Fruit fly (Drosophila melanogaster) whole organism, embryonic: Measurements from ENCODE around the gene CG15365.

Experiments
- Ada2b ChIP-seq: fragments of 200-800 bp; sonication (Bioruptor generic); IDR thresholded peaks from 2 replicates; pipeline ENCODE4 v1.3.6; 2022; ENCODE audit warnings: missing biosample characterization, missing genetic modification characterization
- Bgb ChIP-seq: fragments of 200-800 bp; sonication (Bioruptor generic); IDR thresholded peaks from 2 replicates; pipeline ENCODE4 v1.3.6; 2022; ENCODE audit warnings: missing biosample characterization, missing genetic modification characterization; ENCODE audit not compliant: partially characterized antibody
- C15 ChIP-seq: fragments of 200-800 bp; sonication (Bioruptor generic); IDR thresholded peaks from 3 replicates; pipeline ENCODE4 v1.3.6; 2022; ENCODE audit warnings: missing biosample characterization, missing genetic modification characterization
- CG10366 ChIP-seq: fragments of 200-800 bp; sonication (Bioruptor generic); IDR thresholded peaks from 2 replicates; pipeline ENCODE4 v1.3.6; 2022; ENCODE audit warnings: missing biosample characterization, missing genetic modification characterization
- CG10654 ChIP-seq: fragments of 200-800 bp; sonication (Bioruptor generic); optimal IDR thresholded peaks from 2 replicates; lab custom pipeline; 2016; ENCODE audit warnings: missing biosample characterization, missing genetic modification characterization
- CG11085 ChIP-seq: fragments of 200-800 bp; sonication (Bioruptor generic); IDR thresholded peaks from 2 replicates; pipeline ENCODE4 v1.3.6; 2022; ENCODE audit warnings: missing biosample characterization, missing genetic modification characterization
- CG11695 ChIP-seq: fragments of 200-800 bp; sonication (Bioruptor generic); IDR thresholded peaks from 3 replicates; pipeline ENCODE4 v1.3.6; 2022; ENCODE audit warnings: missing biosample characterization, missing genetic modification characterization
- CG12769 ChIP-seq: fragments of 200-800 bp; sonication (Bioruptor generic); optimal IDR thresholded peaks from 2 replicates; lab custom pipeline; 2019; ENCODE audit warnings: missing biosample characterization, mild to moderate bottlenecking, missing genetic modification characterization, moderate library complexity
- CG13123 ChIP-seq: fragments of 200-800 bp; sonication (Bioruptor generic); optimal IDR thresholded peaks from 2 replicates; lab custom pipeline; 2016; ENCODE audit warnings: missing biosample characterization, missing genetic modification characterization
- CG13894 ChIP-seq: fragments of 200-800 bp; sonication (Bioruptor generic); optimal IDR thresholded peaks from 3 replicates; lab custom pipeline; 2018; ENCODE audit warnings: missing biosample characterization, mild to moderate bottlenecking, missing genetic modification characterization, moderate library complexity
- CG14441 ChIP-seq: fragments of 200-800 bp; sonication (Bioruptor generic); IDR thresholded peaks from 2 replicates; pipeline ENCODE4 v1.3.6; 2022; ENCODE audit warnings: missing biosample characterization, missing genetic modification characterization
- CG15011 ChIP-seq: fragments of 200-800 bp; sonication (Bioruptor generic); optimal IDR thresholded peaks from 3 replicates; lab custom pipeline; 2018; ENCODE audit warnings: missing biosample characterization, mild to moderate bottlenecking, missing genetic modification characterization
- CG17328 ChIP-seq: fragments of 200-800 bp; sonication (Bioruptor generic); IDR thresholded peaks from 2 replicates; pipeline ENCODE4 v1.3.6; 2022; ENCODE audit warnings: missing biosample characterization, missing genetic modification characterization
- CG18599 ChIP-seq: fragments of 200-800 bp; sonication (Bioruptor generic); optimal IDR thresholded peaks from 3 replicates; lab custom pipeline; 2017; ENCODE audit warnings: missing biosample characterization, missing genetic modification characterization, mild to moderate bottlenecking, moderate library complexity, missing genetic modification reagents
- CG2116 ChIP-seq: fragments of 200-800 bp; sonication (Bioruptor generic); optimal IDR thresholded peaks from 3 replicates; lab custom pipeline; 2018; ENCODE audit warnings: missing biosample characterization, mild to moderate bottlenecking, missing genetic modification characterization
- CG2120 ChIP-seq: fragments of 200-800 bp; sonication (Bioruptor generic); optimal IDR thresholded peaks from 3 replicates; lab custom pipeline; 2016; ENCODE audit warnings: missing biosample characterization, missing genetic modification characterization
- CG2875 ChIP-seq: fragments of 200-800 bp; sonication (Bioruptor generic); optimal IDR thresholded peaks from 2 replicates; lab custom pipeline; 2017; ENCODE audit warnings: missing biosample characterization, mild to moderate bottlenecking, missing genetic modification characterization, missing genetic modification reagents
- CG30403 ChIP-seq: fragments of 200-800 bp; sonication (Bioruptor generic); optimal IDR thresholded peaks from 3 replicates; lab custom pipeline; 2016; ENCODE audit warnings: missing biosample characterization, missing genetic modification characterization
- CG3163 ChIP-seq: fragments of 200-800 bp; sonication (Bioruptor generic); optimal IDR thresholded peaks from 3 replicates; lab custom pipeline; 2016; ENCODE audit warnings: missing biosample characterization, missing genetic modification characterization
- CG4282 ChIP-seq: fragments of 200-800 bp; sonication (Bioruptor generic); optimal IDR thresholded peaks from 2 replicates; lab custom pipeline; 2016; ENCODE audit warnings: missing biosample characterization, missing genetic modification characterization
- CG4404 ChIP-seq: fragments of 200-800 bp; sonication (Bioruptor generic); IDR thresholded peaks from 2 replicates; pipeline ENCODE4 v1.3.6; 2022; ENCODE audit warnings: missing biosample characterization, missing genetic modification characterization
- CG5180 ChIP-seq: fragments of 200-800 bp; sonication (Bioruptor generic); optimal IDR thresholded peaks from 3 replicates; lab custom pipeline; 2017; ENCODE audit warnings: missing biosample characterization, missing genetic modification characterization, mild to moderate bottlenecking, moderate library complexity, missing genetic modification reagents
- CG6765 ChIP-seq: fragments of 200-800 bp; sonication (Bioruptor generic); optimal IDR thresholded peaks from 3 replicates; lab custom pipeline; 2017; ENCODE audit warnings: missing biosample characterization, mild to moderate bottlenecking, missing genetic modification characterization
- CG7786 ChIP-seq: fragments of 200-800 bp; sonication (Bioruptor generic); optimal IDR thresholded peaks from 2 replicates; lab custom pipeline; 2016; ENCODE audit warnings: missing biosample characterization, missing genetic modification characterization
- CG7987 ChIP-seq: fragments of 200-800 bp; sonication (Bioruptor generic); optimal IDR thresholded peaks from 2 replicates; lab custom pipeline; 2018; ENCODE audit warnings: missing biosample characterization, mild to moderate bottlenecking, missing genetic modification characterization, moderate library complexity
- CG9876 ChIP-seq: fragments of 200-800 bp; sonication (Bioruptor generic); optimal IDR thresholded peaks from 2 replicates; lab custom pipeline; 2016; ENCODE audit warnings: missing biosample characterization, missing genetic modification characterization
- Dll ChIP-seq: fragments of 200-800 bp; sonication (Bioruptor generic); IDR thresholded peaks from 4 replicates; pipeline ENCODE4 v1.3.6; 2022; ENCODE audit warnings: missing biosample characterization, missing genetic modification characterization; ENCODE audit not compliant: partially characterized antibody
- Doc3 ChIP-seq: fragments of 200-800 bp; sonication (Bioruptor generic); IDR thresholded peaks from 3 replicates; pipeline ENCODE4 v1.3.6; 2022; ENCODE audit warnings: missing biosample characterization, missing genetic modification characterization; ENCODE audit not compliant: partially characterized antibody
- Gsc ChIP-seq: fragments of 200-800 bp; sonication (Bioruptor generic); IDR thresholded peaks from 2 replicates; pipeline ENCODE4 v1.3.6; 2022; ENCODE audit warnings: missing biosample characterization, missing genetic modification characterization
- H2.0 ChIP-seq: fragments of 200-800 bp; sonication (Bioruptor generic); IDR thresholded peaks from 2 replicates; pipeline ENCODE4 v1.3.6; 2022; ENCODE audit warnings: missing biosample characterization, missing genetic modification characterization
- Mad ChIP-seq: fragments of 200-800 bp; sonication (Bioruptor generic); optimal IDR thresholded peaks from 2 replicates; lab custom pipeline; 2016; ENCODE audit warnings: missing biosample characterization, missing genetic modification characterization
- Meics ChIP-seq: fragments of 200-800 bp; sonication (Bioruptor generic); optimal IDR thresholded peaks from 2 replicates; lab custom pipeline; 2017; ENCODE audit warnings: missing biosample characterization, mild to moderate bottlenecking, missing genetic modification characterization
- NFAT ChIP-seq: fragments of 200-800 bp; sonication (Bioruptor generic); IDR thresholded peaks from 2 replicates; pipeline ENCODE4 v1.3.6; 2022; ENCODE audit warnings: missing biosample characterization, missing genetic modification characterization
- NfI ChIP-seq: fragments of 200-800 bp; sonication (Bioruptor generic); optimal IDR thresholded peaks from 3 replicates; lab custom pipeline; 2018; ENCODE audit warnings: missing biosample characterization, mild to moderate bottlenecking, missing genetic modification characterization, moderate library complexity
- Rfx ChIP-seq: fragments of 200-800 bp; sonication (Bioruptor generic); IDR thresholded peaks from 2 replicates; pipeline ENCODE4 v1.3.6; 2022; ENCODE audit warnings: missing biosample characterization, missing genetic modification characterization
- Sry-β ChIP-seq: fragments of 200-800 bp; sonication (Bioruptor generic); optimal IDR thresholded peaks from 2 replicates; lab custom pipeline; 2018; ENCODE audit warnings: missing biosample characterization, mild to moderate bottlenecking, missing genetic modification characterization, moderate library complexity
- Xrp1 ChIP-seq: fragments of 200-800 bp; sonication (Bioruptor generic); IDR thresholded peaks from 2 replicates; pipeline ENCODE4 v1.3.6; 2022; ENCODE audit warnings: missing biosample characterization, missing genetic modification characterization
- ac ChIP-seq: fragments of 200-800 bp; sonication (Bioruptor generic); optimal IDR thresholded peaks from 3 replicates; lab custom pipeline; 2017; ENCODE audit warnings: missing biosample characterization, mild to moderate bottlenecking, missing genetic modification characterization
- en ChIP-seq: fragments of 200-800 bp; sonication (Bioruptor generic); optimal IDR thresholded peaks from 2 replicates; lab custom pipeline; 2016; ENCODE audit warnings: missing biosample characterization, missing genetic modification characterization
- ewg ChIP-seq: fragments of 200-800 bp; sonication (Bioruptor generic); optimal IDR thresholded peaks from 3 replicates; lab custom pipeline; 2017; ENCODE audit warnings: mild to moderate bottlenecking, missing biosample characterization, missing genetic modification reagents, missing genetic modification characterization
- gsb-n ChIP-seq: fragments of 200-800 bp; sonication (Bioruptor generic); optimal IDR thresholded peaks from 3 replicates; lab custom pipeline; 2018; ENCODE audit warnings: missing biosample characterization, mild to moderate bottlenecking, missing genetic modification characterization
- lab ChIP-seq: fragments of 200-800 bp; sonication (Bioruptor generic); optimal IDR thresholded peaks from 3 replicates; lab custom pipeline; 2017; ENCODE audit warnings: missing biosample characterization, missing genetic modification characterization, mild to moderate bottlenecking, moderate library complexity, missing genetic modification reagents
- pnt ChIP-seq: fragments of 200-800 bp; sonication (Bioruptor generic); optimal IDR thresholded peaks from 3 replicates; lab custom pipeline; 2016; ENCODE audit warnings: missing biosample characterization, missing genetic modification characterization
- ranshi ChIP-seq: fragments of 200-800 bp; sonication (Bioruptor generic); IDR thresholded peaks from 2 replicates; pipeline ENCODE4 v1.3.6; 2022; ENCODE audit warnings: missing biosample characterization, missing genetic modification characterization
- row ChIP-seq: fragments of 200-800 bp; sonication (Bioruptor generic); IDR thresholded peaks from 3 replicates; pipeline ENCODE4 v1.3.6; 2022; ENCODE audit warnings: missing biosample characterization, missing genetic modification characterization
- sr ChIP-seq: fragments of 200-800 bp; sonication (Bioruptor generic); IDR thresholded peaks from 3 replicates; pipeline ENCODE4 v1.3.6; 2022; ENCODE audit warnings: missing biosample characterization, missing genetic modification characterization
- unc-4 ChIP-seq: fragments of 200-800 bp; sonication (Bioruptor generic); IDR thresholded peaks from 2 replicates; pipeline ENCODE4 v1.3.6; 2022; ENCODE audit warnings: missing biosample characterization, missing genetic modification characterization; ENCODE audit not compliant: partially characterized antibody
- usp ChIP-seq: fragments of >200 bp; optimal IDR thresholded peaks from 2 replicates; lab custom pipeline; 2017; ENCODE audit warnings: missing biosample characterization, missing genetic modification characterization
- vnd ChIP-seq: fragments of 200-800 bp; sonication (Bioruptor generic); IDR thresholded peaks from 3 replicates; pipeline ENCODE4 v1.3.6; 2022; ENCODE audit warnings: missing biosample characterization, missing genetic modification characterization; ENCODE audit not compliant: partially characterized antibody
- vvl ChIP-seq: fragments of 200-800 bp; sonication (Bioruptor generic); IDR thresholded peaks from 2 replicates; pipeline ENCODE4 v1.3.6; 2022; ENCODE audit warnings: missing biosample characterization, missing genetic modification characterization
- yki ChIP-seq: fragments of >200 bp; optimal IDR thresholded peaks from 3 replicates; lab custom pipeline; 2018
- zfh1 ChIP-seq: fragments of 200-800 bp; sonication (Bioruptor generic); IDR thresholded peaks from 3 replicates; pipeline ENCODE4 v1.3.6; 2022; ENCODE audit warnings: missing biosample characterization, missing genetic modification characterization

Gene CG15365

DNA sequence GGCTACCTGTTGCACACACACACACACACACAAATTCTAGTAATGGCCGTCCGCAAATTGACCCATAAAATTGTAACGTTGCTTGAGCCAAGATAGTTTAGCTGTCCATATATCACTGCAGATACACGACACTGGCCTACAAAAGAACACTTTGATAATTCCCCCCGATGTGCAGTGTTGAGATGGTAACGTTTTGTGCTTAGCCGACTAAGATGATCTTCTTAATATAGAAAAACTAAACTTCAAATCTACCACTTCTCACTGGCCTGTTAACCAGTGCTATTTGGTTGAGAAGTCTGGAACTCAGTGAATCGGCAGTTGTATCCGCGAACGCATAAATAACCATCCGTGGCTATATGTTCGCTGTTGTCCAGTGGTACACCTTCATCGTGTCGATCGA lies 1.0 kb upstream of the CG15365 start (continued):
- TF ChIP-seq vvl (peak; percentile 38; the same call in 1 of the 2 replicates), CG14441 (GFP tag; lab: Robert Waterston, UW) (0 out of 2 replicates have a peak, but pooled peaks have one; percentile 26), zfh1 (GFP tag; lab: Robert Waterston, UW) (peak; percentile 51; the same call in 2 of the 3 replicates), C15 (GFP tag; lab: Robert Waterston, UW) (0 out of 3 replicates have a peak, but pooled peaks have one; percentile 29), vnd (GFP tag; lab: Robert Waterston, UW) (no peak), NfI (no peak), CG11085 (GFP tag; lab: Robert Waterston, UW) (no peak), Doc3 (GFP tag; lab: Robert Waterston, UW) (no peak), unc-4 (no peak), CG5180 (GFP tag; lab: Kevin White, UChicago) (no peak), Meics (GFP tag; lab: Kevin White, UChicago) (no peak), CG10654 (GFP tag; lab: Kevin White, UChicago) (no peak), ac (GFP tag; lab: Kevin White, UChicago) (no peak), CG18599 (GFP tag; lab: Kevin White, UChicago) (no peak), CG9876 (GFP tag; lab: Kevin White, UChicago) (no peak), CG3163 (GFP tag; lab: Kevin White, UChicago) (no peak), CG4404 (GFP tag; lab: Robert Waterston, UW) (no peak), CG2875 (GFP tag; lab: Kevin White, UChicago) (no peak), Ada2b (GFP tag; lab: Robert Waterston, UW) (no peak), CG2120 (GFP tag; lab: Kevin White, UChicago) (no peak), CG17328 (GFP tag; lab: Robert Waterston, UW) (0 out of 2 replicates have a peak, but pooled peaks have one; percentile 15), CG13894 (tag; lab: Kevin White, UChicago) (no peak), Dll (GFP tag; lab: Robert Waterston, UW) (no peak), CG15011 (GFP tag; lab: Kevin White, UChicago) (no peak), CG4282 (GFP tag; lab: Kevin White, UChicago) (no peak), Rfx (GFP tag; lab: Robert Waterston, UW) (peak; percentile 59), H2.0 (GFP tag; lab: Robert Waterston, UW) (0 out of 2 replicates have a peak, but pooled peaks have one; percentile 29), CG13123 (GFP tag; lab: Kevin White, UChicago) (no peak), yki (lab: Kevin White, UChicago) (no peak), Mad (no peak), CG7786 (GFP tag; lab: Kevin White, UChicago) (no peak), lab (GFP tag; lab: Kevin White, UChicago) (no peak), NFAT (peak; percentile 40; the same call in 1 of the 2 replicates), CG12769 (peak; percentile 31), CG2116 (no peak), ranshi (no peak), CG11695 (no peak), gsb-n (tag; lab: Kevin White, UChicago) (no peak), Xrp1 (GFP tag; lab: Robert Waterston, UW) (no peak), usp (GFP tag; lab: Kevin White, UChicago) (no peak), ewg (GFP tag; lab: Kevin White, UChicago) (no peak), pnt (no peak), Sry-β (GFP tag; lab: Kevin White, UChicago) (no peak), row (GFP tag; lab: Robert Waterston, UW) (peak; percentile 33; the same call in 2 of the 3 replicates), CG6765 (GFP tag; lab: Kevin White, UChicago) (no peak), Bgb (GFP tag; lab: Robert Waterston, UW) (no peak), en (no peak), sr (GFP tag; lab: Robert Waterston, UW) (no peak), CG7987 (GFP tag; lab: Kevin White, UChicago) (no peak), CG30403 (no peak), CG10366 (GFP tag; lab: Robert Waterston, UW) (peak; percentile 17; the same call in 1 of the 2 replicates), Gsc (GFP tag; lab: Robert Waterston, UW) (no peak)
